Worm (Caenorhabditis elegans): ENCODE results near the gene sri-30.

The sri-30 gene

DNA sequence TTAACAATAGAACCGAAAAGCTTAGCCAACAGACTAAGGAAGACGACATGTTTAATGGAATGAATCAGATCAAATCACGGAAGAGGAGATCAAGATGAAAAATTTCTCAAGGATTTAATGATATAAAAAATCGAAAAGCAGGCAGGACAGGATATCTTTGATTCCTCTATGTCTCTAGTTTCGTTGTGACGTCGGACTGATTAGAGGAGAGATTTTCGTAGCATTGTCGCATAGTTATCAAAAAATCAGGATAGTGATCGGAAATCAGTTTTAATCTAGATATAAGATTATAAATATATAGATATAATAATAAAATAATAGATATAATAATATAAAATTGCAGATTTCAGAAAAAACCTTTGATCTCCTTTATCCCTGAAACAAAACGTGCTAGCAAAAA, 2.6 kb upstream of the sri-30 start, which contains the start of gene B0454.8:
B0454.8 (minus strand) TSS at position 101 of the 400 bp plus-strand sequence.
- TF ChIP-seq fos-1 (tag; optimal IDR thresholded peaks at IDR 0.05) (no peak), peb-1 (tag; optimal IDR thresholded peaks at IDR 0.05) (no peak), ZK546.5 (tag; optimal IDR thresholded peaks at IDR 0.05) (no peak), C34F6.9 (tag; optimal IDR thresholded peaks at IDR 0.05) (no peak), unc-62 (GFP tag; optimal IDR thresholded peaks at IDR 0.05) (no peak), nhr-6 (tag; optimal IDR thresholded peaks at IDR 0.05) (no peak), nhr-21 (tag; optimal IDR thresholded peaks at IDR 0.05) (no peak), ztf-11 (tag; optimal IDR thresholded peaks at IDR 0.05) (no peak), elt-3 (tag; optimal IDR thresholded peaks at IDR 0.05) (no peak), nhr-237 (tag; optimal IDR thresholded peaks at IDR 0.05) (no peak), nhr-77 (tag; optimal IDR thresholded peaks at IDR 0.05) (no peak), ceh-82 (tag; optimal IDR thresholded peaks at IDR 0.05) (no peak), sem-4 (tag; optimal IDR thresholded peaks at IDR 0.05) (no peak), nhr-10 (tag; optimal IDR thresholded peaks at IDR 0.05) (no peak), ztf-4 (tag; optimal IDR thresholded peaks at IDR 0.05) (no peak), ama-1 (optimal IDR thresholded peaks at IDR 0.05) (no peak), nhr-23 (tag; optimal IDR thresholded peaks at IDR 0.05) (no peak)

DNA sequence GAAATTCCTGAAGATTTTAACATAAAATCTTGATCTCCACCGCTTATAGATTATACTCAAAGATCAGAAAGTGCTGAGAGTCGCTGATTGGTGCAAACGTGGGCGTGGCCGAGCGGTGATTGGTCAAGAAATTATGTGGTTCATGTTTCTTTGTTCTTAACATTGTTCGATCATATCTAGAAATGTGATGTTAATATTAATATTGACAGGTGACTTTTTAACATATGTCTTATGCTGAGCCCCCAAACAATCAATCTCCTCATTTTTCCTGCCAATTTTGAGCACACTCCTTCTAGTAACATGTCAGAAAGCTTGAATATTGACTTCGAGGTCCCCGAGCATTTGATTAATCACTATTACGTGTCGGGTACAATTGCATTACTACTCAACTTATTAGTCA, 2.0 kb upstream of the sri-30 start, which contains the start of gene sri-29:
sri-29 (plus strand) TSS at position 301 of the 400 bp plus-strand sequence.
- TF ChIP-seq sem-4 (tag; optimal IDR thresholded peaks at IDR 0.05) (no peak), elt-3 (tag; optimal IDR thresholded peaks at IDR 0.05) (no peak), elt-1 (tag; optimal IDR thresholded peaks at IDR 0.05) (no peak), mbf-1 (tag; optimal IDR thresholded peaks at IDR 0.05) (no peak), nhr-77 (tag; optimal IDR thresholded peaks at IDR 0.05) (no peak), nhr-11 (tag; optimal IDR thresholded peaks at IDR 0.05) (no peak), unc-39 (tag; optimal IDR thresholded peaks at IDR 0.05) (no peak), nhr-12 (tag; optimal IDR thresholded peaks at IDR 0.05) (no peak), F13H6.1 (tag; optimal IDR thresholded peaks at IDR 0.05) (no peak), ZK546.5 (tag; optimal IDR thresholded peaks at IDR 0.05) (no peak), ztf-1 (GFP tag; conservative IDR thresholded peaks at IDR 0.05) (no peak), nhr-129 (tag; optimal IDR thresholded peaks at IDR 0.05) (no peak), gmeb-1 (tag; optimal IDR thresholded peaks at IDR 0.05) (no peak), nhr-6 (tag; optimal IDR thresholded peaks at IDR 0.05) (no peak), crh-2 (tag; optimal IDR thresholded peaks at IDR 0.05) (no peak)

DNA sequence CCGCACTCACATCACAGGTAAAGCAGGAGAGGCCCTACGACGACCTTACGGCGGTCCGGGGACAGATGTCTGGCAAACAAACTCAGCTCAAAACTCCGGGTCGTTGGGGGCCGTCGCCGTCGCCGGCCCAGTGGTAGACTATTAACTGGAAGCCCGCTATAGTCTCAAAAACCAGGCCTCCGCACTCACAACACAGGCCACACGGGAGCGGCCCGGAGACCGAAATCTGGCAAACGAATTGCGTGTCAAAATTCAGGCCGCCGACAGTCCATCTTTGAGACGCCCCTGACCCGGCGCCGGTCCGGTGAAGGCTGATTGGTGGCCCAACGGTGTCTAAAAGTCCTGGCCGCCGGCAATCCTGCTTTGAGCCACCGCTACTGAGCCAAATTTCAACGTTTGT, 553 bp upstream of the sri-30 start:
- TF ChIP-seq sem-4 (tag; optimal IDR thresholded peaks at IDR 0.05) (no peak), mdl-1 (tag; optimal IDR thresholded peaks at IDR 0.05) (no peak), nhr-237 (tag; optimal IDR thresholded peaks at IDR 0.05) (no peak), nhr-21 (tag; optimal IDR thresholded peaks at IDR 0.05) (no peak), mbf-1 (tag; optimal IDR thresholded peaks at IDR 0.05) (no peak), crh-2 (tag; optimal IDR thresholded peaks at IDR 0.05) (no peak), nhr-129 (tag; optimal IDR thresholded peaks at IDR 0.05) (no peak), lin-13 (GFP tag; optimal IDR thresholded peaks at IDR 0.05) (no peak), nhr-12 (tag; optimal IDR thresholded peaks at IDR 0.05) (no peak), unc-62 (GFP tag; optimal IDR thresholded peaks at IDR 0.05) (no peak), F13H6.1 (tag; optimal IDR thresholded peaks at IDR 0.05) (no peak), fos-1 (tag; optimal IDR thresholded peaks at IDR 0.05) (no peak), aly-2 (tag; optimal IDR thresholded peaks at IDR 0.05) (no peak), lin-11 (tag; optimal IDR thresholded peaks at IDR 0.05) (no peak), elt-3 (tag; optimal IDR thresholded peaks at IDR 0.05) (no peak), ztf-1 (GFP tag; conservative IDR thresholded peaks at IDR 0.05) (no peak), ztf-4 (tag; optimal IDR thresholded peaks at IDR 0.05) (no peak)

DNA sequence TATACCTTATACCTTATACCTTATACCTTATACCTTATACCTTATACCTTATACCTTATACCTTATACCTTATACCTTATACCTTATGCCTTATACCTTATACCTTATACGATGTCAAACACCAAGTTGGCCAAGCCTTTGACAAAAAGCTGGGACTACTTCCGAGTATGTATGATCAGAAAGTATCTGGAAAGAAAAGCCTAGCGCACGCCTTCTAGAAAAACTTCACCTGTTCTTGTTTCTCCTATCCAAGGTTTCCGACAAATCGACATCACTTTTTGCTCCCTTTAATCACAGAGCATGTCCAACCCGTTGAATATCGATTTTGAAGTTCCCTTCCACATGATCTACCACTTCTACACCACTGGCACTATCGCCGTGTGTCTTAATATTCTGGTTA, 2.4 kb downstream of the sri-30 start, which contains the start of gene sri-28:
sri-28 (plus strand) TSS at position 301 of the 400 bp plus-strand sequence.
- no peak for TF ChIP-seq F13H6.1 (tag; optimal IDR thresholded peaks at IDR 0.05)
- TF ChIP-seq ama-1 (optimal IDR thresholded peaks at IDR 0.05): no peak
- no peak for TF ChIP-seq lsy-2 (tag; optimal IDR thresholded peaks at IDR 0.05)
- TF ChIP-seq nhr-21 (tag; optimal IDR thresholded peaks at IDR 0.05): no peak
- TF ChIP-seq nhr-129 (tag; optimal IDR thresholded peaks at IDR 0.05): no peak
- TF ChIP-seq mdl-1 (tag; optimal IDR thresholded peaks at IDR 0.05): no peak
- no peak for TF ChIP-seq nhr-10 (tag; optimal IDR thresholded peaks at IDR 0.05)
- no peak for TF ChIP-seq ztf-1 (GFP tag; conservative IDR thresholded peaks at IDR 0.05)
- no peak for TF ChIP-seq sem-4 (tag; optimal IDR thresholded peaks at IDR 0.05)
- no peak for TF ChIP-seq nhr-237 (tag; optimal IDR thresholded peaks at IDR 0.05)
- no peak for TF ChIP-seq mbf-1 (tag; optimal IDR thresholded peaks at IDR 0.05)
- TF ChIP-seq skn-1 (tag; optimal IDR thresholded peaks at IDR 0.05): no peak
- no peak for TF ChIP-seq blmp-1 (tag; optimal IDR thresholded peaks at IDR 0.05; ENCODE audit: insufficient read depth)
- TF ChIP-seq Y55F3AM.14 (GFP tag; optimal IDR thresholded peaks at IDR 0.05): no peak
- TF ChIP-seq snpc-4 (tag; optimal IDR thresholded peaks at IDR 0.05): no peak
- TF ChIP-seq nhr-77 (tag; optimal IDR thresholded peaks at IDR 0.05): no peak
- no peak for TF ChIP-seq elt-3 (tag; optimal IDR thresholded peaks at IDR 0.05)
- TF ChIP-seq ceh-16 (tag; optimal IDR thresholded peaks at IDR 0.05): no peak

All from whole organism, L2 larva.